Fruit fly (Drosophila melanogaster): ENCODE measurements around the gene Ccdc58.

Ccdc58 gene

dm6 chr3L:19846960-19847359 is 42.0 kb downstream of the Ccdc58 start:
- TF ChIP-seq CTCF (optimal IDR thresholded peaks at IDR 0.05) (no peak), CG8478 (optimal IDR thresholded peaks at IDR 0.05) (no peak)

- TF ChIP-seq CTCF (optimal IDR thresholded peaks at IDR 0.05): no peak
- no peak for TF ChIP-seq CG8478 (optimal IDR thresholded peaks at IDR 0.05)
These were observed 43.1 kb downstream of the Ccdc58 start for dm6 chr3L:19848080-19848479.

Data from S2 (cell line).